Fruit fly (Drosophila melanogaster) whole organism, embryonic: ENCODE results near the gene Nepl18.

Experiments
- CG10274 ChIP-seq: fragments of 200-800 bp; sonication (Bioruptor generic); optimal IDR thresholded peaks from 3 replicates; lab custom pipeline; 2017; ENCODE audit warnings: missing biosample characterization, mild to moderate bottlenecking, missing genetic modification characterization
- CG11504 ChIP-seq: fragments of 200-800 bp; sonication (Bioruptor generic); optimal IDR thresholded peaks from 3 replicates; lab custom pipeline; 2019; ENCODE audit warnings: missing biosample characterization, mild to moderate bottlenecking, missing genetic modification characterization, moderate library complexity
- CG15479 ChIP-seq: fragments of 200-800 bp; sonication (Bioruptor generic); optimal IDR thresholded peaks from 3 replicates; lab custom pipeline; 2019; ENCODE audit warnings: missing biosample characterization, mild to moderate bottlenecking, missing genetic modification characterization, moderate library complexity
- CG31224 ChIP-seq: fragments of 200-800 bp; sonication (Bioruptor generic); IDR thresholded peaks from 2 replicates; pipeline ENCODE4 v1.3.6; 2022; ENCODE audit warnings: missing biosample characterization, missing genetic modification characterization
- CG34224 ChIP-seq: fragments of 200-800 bp; sonication (Bioruptor generic); IDR thresholded peaks from 3 replicates; pipeline ENCODE4 v1.3.6; 2022; ENCODE audit warnings: missing biosample characterization, missing genetic modification characterization; ENCODE audit not compliant: partially characterized antibody
- CG6689 ChIP-seq: fragments of 200-800 bp; sonication (Bioruptor generic); IDR thresholded peaks from 2 replicates; pipeline ENCODE4 v1.3.6; 2022; ENCODE audit warnings: missing biosample characterization, missing genetic modification characterization
- CG7357 ChIP-seq: fragments of 200-800 bp; sonication (Bioruptor generic); IDR thresholded peaks from 3 replicates; pipeline ENCODE4 v1.3.6; 2022; ENCODE audit warnings: missing biosample characterization, missing genetic modification characterization
- CG7372 ChIP-seq: fragments of 200-800 bp; sonication (Bioruptor generic); IDR thresholded peaks from 2 replicates; pipeline ENCODE4 v1.3.6; 2022; ENCODE audit warnings: missing biosample characterization, missing genetic modification characterization
- CG7556 ChIP-seq: fragments of 200-800 bp; sonication (Bioruptor generic); optimal IDR thresholded peaks from 2 replicates; lab custom pipeline; 2017; ENCODE audit warnings: missing biosample characterization, mild to moderate bottlenecking, missing genetic modification characterization
- CG8281 ChIP-seq: fragments of 200-800 bp; sonication (Bioruptor generic); optimal IDR thresholded peaks from 2 replicates; lab custom pipeline; 2018; ENCODE audit warnings: missing biosample characterization, mild to moderate bottlenecking, missing genetic modification characterization, moderate library complexity
- CG8388 ChIP-seq: fragments of 200-800 bp; sonication (Bioruptor generic); optimal IDR thresholded peaks from 2 replicates; lab custom pipeline; 2019; ENCODE audit warnings: missing biosample characterization, mild to moderate bottlenecking, missing genetic modification characterization, moderate library complexity
- CG9797 ChIP-seq: fragments of 200-800 bp; sonication (Bioruptor generic); optimal IDR thresholded peaks from 3 replicates; lab custom pipeline; 2018; ENCODE audit warnings: missing biosample characterization, mild to moderate bottlenecking, missing genetic modification characterization
- CrebB ChIP-seq: fragments of 200-800 bp; sonication (Bioruptor generic); optimal IDR thresholded peaks from 3 replicates; lab custom pipeline; 2018; ENCODE audit warnings: missing biosample characterization, mild to moderate bottlenecking, missing genetic modification characterization
- Drgx ChIP-seq: fragments of 200-800 bp; sonication (Bioruptor generic); IDR thresholded peaks from 2 replicates; pipeline ENCODE4 v1.3.6; 2022; ENCODE audit warnings: missing biosample characterization, missing genetic modification characterization
- Ets65A ChIP-seq: fragments of 200-800 bp; sonication (Bioruptor generic); peaks from one replicate; lab custom pipeline; 2016; ENCODE audit warnings: missing biosample characterization, missing genetic modification characterization
- Hey ChIP-seq: fragments of 200-800 bp; sonication (Bioruptor generic); optimal IDR thresholded peaks from 3 replicates; lab custom pipeline; 2018; ENCODE audit warnings: missing biosample characterization, mild to moderate bottlenecking, missing genetic modification characterization
- Hr78 ChIP-seq, 2 experiments: fragments of 200-800 bp in 1 of 2; fragments of >200 bp in 1 of 2; sonication (Bioruptor generic) in 1 of 2; optimal IDR thresholded peaks; 2 replicates each; lab custom pipeline; 2017 to 2019; ENCODE audit warnings: missing biosample characterization in 2 of 2, missing genetic modification characterization in 2 of 2, mild to moderate bottlenecking in 1 of 2, moderate library complexity in 1 of 2
- Max ChIP-seq: fragments of 200-800 bp; sonication (Bioruptor generic); optimal IDR thresholded peaks from 2 replicates; lab custom pipeline; 2016; ENCODE audit warnings: missing biosample characterization, mild to moderate bottlenecking, missing genetic modification characterization
- Med ChIP-seq: fragments of 200-800 bp; sonication (Bioruptor generic); peaks from one replicate; lab custom pipeline; 2016; ENCODE audit warnings: missing biosample characterization, missing genetic modification characterization, mild to moderate bottlenecking, inconsistent platforms, moderate library complexity
- Nf-YB ChIP-seq: fragments of 200-800 bp; sonication (Bioruptor generic); optimal IDR thresholded peaks from 3 replicates; lab custom pipeline; 2019; ENCODE audit warnings: missing biosample characterization, mild to moderate bottlenecking, missing genetic modification characterization, moderate library complexity
- NfI ChIP-seq: fragments of 200-800 bp; sonication (Bioruptor generic); optimal IDR thresholded peaks from 3 replicates; lab custom pipeline; 2018; ENCODE audit warnings: missing biosample characterization, mild to moderate bottlenecking, missing genetic modification characterization, moderate library complexity
- Oli ChIP-seq: fragments of 200-800 bp; sonication (Bioruptor generic); optimal IDR thresholded peaks from 2 replicates; lab custom pipeline; 2018; ENCODE audit warnings: missing biosample characterization, mild to moderate bottlenecking, missing genetic modification characterization, moderate library complexity
- Ptx1 ChIP-seq: fragments of 200-800 bp; sonication (Bioruptor generic); IDR thresholded peaks from 2 replicates; pipeline ENCODE4 v1.3.6; 2022; ENCODE audit warnings: missing biosample characterization, missing genetic modification characterization
- Ssrp ChIP-seq: fragments of 200-800 bp; sonication (Bioruptor generic); optimal IDR thresholded peaks from 2 replicates; lab custom pipeline; 2018; ENCODE audit warnings: missing biosample characterization, mild to moderate bottlenecking, missing genetic modification characterization, moderate library complexity
- Xrp1 ChIP-seq: fragments of 200-800 bp; sonication (Bioruptor generic); IDR thresholded peaks from 2 replicates; pipeline ENCODE4 v1.3.6; 2022; ENCODE audit warnings: missing biosample characterization, missing genetic modification characterization
- abd-A ChIP-seq: fragments of 200-800 bp; sonication (Bioruptor generic); optimal IDR thresholded peaks from 3 replicates; lab custom pipeline; 2019; ENCODE audit warnings: missing biosample characterization, mild to moderate bottlenecking, missing genetic modification characterization, moderate library complexity
- al ChIP-seq: fragments of 200-800 bp; sonication (Bioruptor generic); IDR thresholded peaks from 2 replicates; pipeline ENCODE4 v1.3.6; 2022; ENCODE audit warnings: missing biosample characterization, missing genetic modification characterization
- eve ChIP-seq, 2 experiments: fragments of >200 bp; optimal IDR thresholded peaks; 2 replicates each; lab custom pipeline; 2017; ENCODE audit warnings: missing biosample characterization in 2 of 2, missing genetic modification characterization in 2 of 2
- exex ChIP-seq: fragments of 200-800 bp; sonication (Bioruptor generic); optimal IDR thresholded peaks from 4 replicates; lab custom pipeline; 2018; ENCODE audit warnings: missing biosample characterization, mild to moderate bottlenecking, missing genetic modification characterization, moderate library complexity
- gcm ChIP-seq: fragments of 200-800 bp; sonication (Bioruptor generic); optimal IDR thresholded peaks from 2 replicates; lab custom pipeline; 2019; ENCODE audit warnings: missing biosample characterization, mild to moderate bottlenecking, missing genetic modification characterization, moderate library complexity
- gfzf ChIP-seq: fragments of 200-800 bp; sonication (Bioruptor generic); optimal IDR thresholded peaks from 2 replicates; lab custom pipeline; 2016; ENCODE audit warnings: missing biosample characterization, mild to moderate bottlenecking, missing genetic modification characterization, moderate library complexity
- ind ChIP-seq: fragments of 200-800 bp; sonication (Bioruptor generic); optimal IDR thresholded peaks from 3 replicates; lab custom pipeline; 2016; ENCODE audit warnings: missing biosample characterization, missing genetic modification characterization
- otp ChIP-seq: fragments of 200-800 bp; sonication (Bioruptor generic); IDR thresholded peaks from 3 replicates; pipeline ENCODE4, ENCODE4 v1.3.6; 2022; ENCODE audit warnings: missing biosample characterization, missing genetic modification characterization
- row ChIP-seq: fragments of 200-800 bp; sonication (Bioruptor generic); IDR thresholded peaks from 3 replicates; pipeline ENCODE4 v1.3.6; 2022; ENCODE audit warnings: missing biosample characterization, missing genetic modification characterization
- sens ChIP-seq: fragments of 200-800 bp; sonication (Bioruptor generic); peaks from one replicate; lab custom pipeline; 2016; ENCODE audit warnings: missing biosample characterization, missing genetic modification characterization
- sim ChIP-seq: fragments of 200-800 bp; sonication (Bioruptor generic); IDR thresholded peaks from 2 replicates; pipeline ENCODE4 v1.3.6; 2022; ENCODE audit warnings: missing biosample characterization, missing genetic modification characterization
- sisA ChIP-seq: fragments of 200-800 bp; sonication (Bioruptor generic); IDR thresholded peaks from 2 replicates; pipeline ENCODE4 v1.3.6; 2022; ENCODE audit warnings: missing biosample characterization, missing genetic modification characterization
- sr ChIP-seq: fragments of 200-800 bp; sonication (Bioruptor generic); IDR thresholded peaks from 3 replicates; pipeline ENCODE4 v1.3.6; 2022; ENCODE audit warnings: missing biosample characterization, missing genetic modification characterization
- stc ChIP-seq: fragments of 200-800 bp; sonication (Bioruptor generic); IDR thresholded peaks from 2 replicates; pipeline ENCODE4 v1.3.6; 2022; ENCODE audit warnings: missing biosample characterization, missing genetic modification characterization
- tup ChIP-seq: fragments of 200-800 bp; sonication (Bioruptor generic); optimal IDR thresholded peaks from 2 replicates; lab custom pipeline; 2016; ENCODE audit warnings: missing biosample characterization, mild to moderate bottlenecking, missing genetic modification characterization, moderate library complexity
- vvl ChIP-seq: fragments of 200-800 bp; sonication (Bioruptor generic); IDR thresholded peaks from 2 replicates; pipeline ENCODE4 v1.3.6; 2022; ENCODE audit warnings: missing biosample characterization, missing genetic modification characterization

Nepl18 gene

DNA sequence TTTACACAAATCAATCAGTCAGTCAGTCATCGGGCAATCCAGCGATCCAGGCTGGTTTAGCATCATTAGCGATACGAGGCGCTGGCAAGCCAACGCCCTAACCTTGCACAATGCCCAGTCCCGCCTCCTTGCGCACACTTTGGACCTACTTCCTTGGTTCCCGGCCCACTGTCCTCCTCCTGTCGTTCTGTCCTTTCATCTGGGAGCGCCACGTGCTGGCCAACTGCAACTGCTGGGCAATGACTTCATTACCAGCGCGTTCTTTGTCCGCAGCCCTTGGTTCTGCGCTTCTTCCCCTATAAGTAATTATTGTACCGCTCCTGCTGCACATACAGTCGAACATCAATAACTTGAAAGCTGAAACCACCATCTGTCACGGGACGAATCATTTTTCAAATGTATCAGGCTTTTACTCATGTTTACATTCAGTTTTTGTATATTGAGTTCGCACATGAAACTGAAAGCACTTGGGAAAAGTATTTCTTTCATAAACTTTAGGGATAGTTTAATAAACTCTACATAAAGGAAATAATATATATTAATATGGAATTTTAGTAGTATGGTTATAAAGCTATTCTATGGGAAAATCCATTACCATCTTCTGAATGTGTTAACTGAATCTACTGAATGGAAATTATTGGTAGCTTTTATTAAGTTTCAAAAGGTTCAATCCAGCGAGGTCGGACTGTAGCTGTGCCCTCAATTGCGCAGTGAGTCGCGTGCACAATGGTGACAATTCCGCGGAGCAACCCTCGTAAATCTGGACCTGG is 27.7 kb upstream of the Nepl18 start (continued):
- TF ChIP-seq Oli (tag; lab: Kevin White, UChicago): peak; percentile 24
- no peak for TF ChIP-seq CG31224 (GFP tag; lab: Robert Waterston, UW)
- peak; percentile 32 for TF ChIP-seq Ssrp
- TF ChIP-seq tup (GFP tag; lab: Kevin White, UChicago): no peak
- no peak for TF ChIP-seq abd-A (tag; lab: Kevin White, UChicago)
- no peak for TF ChIP-seq Nf-YB (GFP tag; lab: Kevin White, UChicago)
- TF ChIP-seq ind: no peak
- TF ChIP-seq NfI (GFP tag; lab: Kevin White, UChicago): no peak
- no peak for TF ChIP-seq stc (GFP tag; lab: Robert Waterston, UW)
- TF ChIP-seq CG7556 (GFP tag; lab: Kevin White, UChicago): peak; percentile 8
- no peak for TF ChIP-seq sr (GFP tag; lab: Robert Waterston, UW)
- no peak for TF ChIP-seq gfzf (GFP tag; lab: Kevin White, UChicago)
- TF ChIP-seq gcm (GFP tag; lab: Kevin White, UChicago): no peak
- TF ChIP-seq al (GFP tag; lab: Robert Waterston, UW): no peak
- TF ChIP-seq CG7357: no peak
- TF ChIP-seq Max: no peak

DNA sequence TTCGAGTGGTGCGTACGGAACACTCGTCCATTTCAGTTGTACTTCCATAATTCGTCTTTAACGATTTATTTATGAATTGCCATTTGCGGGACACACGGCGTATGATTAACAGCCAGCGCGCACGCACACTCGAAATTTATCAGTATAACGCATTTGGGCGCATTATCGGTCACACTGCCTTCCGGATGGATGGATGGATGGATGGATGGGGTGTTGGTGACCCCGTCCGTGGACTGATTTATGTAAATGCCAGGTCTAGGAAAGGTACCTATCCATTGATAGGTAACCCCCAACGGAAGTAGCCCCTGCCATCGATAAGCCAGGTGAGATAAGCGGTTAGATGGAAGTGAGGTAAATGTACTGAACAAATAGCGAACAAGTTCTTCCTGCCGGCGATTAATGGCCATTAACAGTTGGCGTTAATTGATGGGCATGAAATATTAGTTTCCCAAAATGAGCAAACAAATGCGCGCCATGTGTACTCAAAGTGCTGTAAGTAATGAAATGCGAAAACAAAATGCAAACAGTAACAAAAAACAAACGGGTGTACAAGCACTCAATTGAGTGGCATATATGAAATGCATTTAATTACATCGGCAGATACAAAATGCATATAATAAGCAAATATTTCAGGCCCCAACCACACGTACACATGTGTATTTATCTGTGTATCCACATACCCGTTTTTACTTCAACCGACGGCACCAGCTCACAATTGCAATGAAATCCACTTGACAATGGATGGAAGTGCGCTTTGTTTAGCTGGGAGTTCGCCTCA is 26.5 kb upstream of the Nepl18 start:
- TF ChIP-seq CG8281 (peak; percentile 66), eve (GFP tag; optimal IDR thresholded peaks at IDR 0.05; lab: Kevin White, UChicago) (peak in 1 of 2 experiments; percentile 54), CG15479 (GFP tag; lab: Kevin White, UChicago) (no peak), Med (GFP tag; lab: Kevin White, UChicago) (peak; percentile 43), Hey (tag; lab: Kevin White, UChicago) (peak; percentile 43), CG7372 (GFP tag; lab: Robert Waterston, UW) (peak; percentile 38; the same call in 1 of the 2 replicates), CrebB (tag; lab: Kevin White, UChicago) (no peak), CG8388 (GFP tag; lab: Kevin White, UChicago) (no peak), Hr78 (GFP tag; optimal IDR thresholded peaks at IDR 0.05; lab: Kevin White, UChicago) (peak in 1 of 2 experiments; percentile 25), exex (tag; lab: Kevin White, UChicago) (peak; percentile 36)
- TF ChIP-seq, all 482 proteins: peak for 7

- TF ChIP-seq sisA (GFP tag; lab: Robert Waterston, UW) (peak; percentile 17; the same call in 1 of the 2 replicates), Drgx (peak; percentile 71), CG11504 (tag; lab: Kevin White, UChicago) (no peak), row (GFP tag; lab: Robert Waterston, UW) (0 out of 3 replicates have a peak, but pooled peaks have one; percentile 18), eve (GFP tag; optimal IDR thresholded peaks at IDR 0.05; lab: Kevin White, UChicago) (peak in 1 of 2 experiments; percentile 57), sens (peak; percentile 42), CG10274 (GFP tag; lab: Kevin White, UChicago) (no peak), CG6689 (GFP tag; lab: Robert Waterston, UW) (0 out of 2 replicates have a peak, but pooled peaks have one; percentile 17), Ptx1 (GFP tag; lab: Robert Waterston, UW) (0 out of 2 replicates have a peak, but pooled peaks have one; percentile 16), CG9797 (GFP tag; lab: Kevin White, UChicago) (no peak), otp (GFP tag; lab: Robert Waterston, UW) (no peak), Xrp1 (peak; percentile 20; the same call in 1 of the 2 replicates), sim (GFP tag; lab: Robert Waterston, UW) (0 out of 2 replicates have a peak, but pooled peaks have one; percentile 5), vvl (GFP tag; lab: Robert Waterston, UW) (peak; percentile 15; the same call in 1 of the 2 replicates), Ets65A (GFP tag; lab: Kevin White, UChicago) (peak; percentile 81), Med (GFP tag; lab: Kevin White, UChicago) (peak; percentile 64), CG34224 (GFP tag; lab: Robert Waterston, UW) (no peak)
Observed at dm6 chr3R:28850662-28851257, 24.7 kb upstream of the Nepl18 start.
